Worm (Caenorhabditis elegans) whole organism, L4 larva: ENCODE data around the gene C16D9.6.

Experiments used
- R02D3.7 ChIP-seq: fragments of 150-350 bp; sonication (generic microtip); optimal IDR thresholded peaks from 3 replicates; lab custom pipeline; 2014; ENCODE audit warnings: missing biosample characterization, missing genetic modification characterization
- aly-2 ChIP-seq: sonication (generic microtip); optimal IDR thresholded peaks from 2 replicates; lab custom pipeline; 2018; ENCODE audit warnings: missing biosample characterization, missing genetic modification characterization
- ceh-28 ChIP-seq: fragments of 150-350 bp; optimal IDR thresholded peaks from 2 replicates; lab custom pipeline; 2014; ENCODE audit warnings: missing biosample characterization, missing genetic modification reagents, missing genetic modification characterization
- cey-2 ChIP-seq: sonication (generic microtip); optimal IDR thresholded peaks from 3 replicates; lab custom pipeline; 2017; ENCODE audit warnings: missing genetic modification characterization, mild to moderate bottlenecking, missing compliant biosample characterization, antibody characterized with exemption, borderline replicate concordance; ENCODE audit not compliant: insufficient read depth
- dmd-8 ChIP-seq: fragments of 200-800 bp; sonication (Bioruptor generic); IDR thresholded peaks from 2 replicates; pipeline ENCODE4 v1.3.6; 2022; ENCODE audit warnings: missing genetic modification characterization, missing compliant biosample characterization
- dpl-1 ChIP-seq: fragments of 150-350 bp; optimal IDR thresholded peaks from 2 replicates; lab custom pipeline; 2014; ENCODE audit warnings: missing biosample characterization, missing genetic modification reagents, missing genetic modification characterization
- egl-27 ChIP-seq: sonication (generic microtip); optimal IDR thresholded peaks from 3 replicates; lab custom pipeline; 2017; ENCODE audit warnings: missing biosample characterization, missing genetic modification reagents, missing genetic modification characterization
- lin-13 ChIP-seq: fragments of 150-350 bp; optimal IDR thresholded peaks from 2 replicates; lab custom pipeline; 2014; ENCODE audit warnings: missing biosample characterization, missing genetic modification reagents, missing genetic modification characterization
- madf-9 ChIP-seq: fragments of 200-800 bp; sonication (Bioruptor generic); conservative IDR thresholded peaks from 2 replicates; pipeline ENCODE4 v1.3.6; 2022; ENCODE audit warnings: missing genetic modification reagents, missing genetic modification characterization, missing compliant biosample characterization
- mxl-3 ChIP-seq: fragments of 200-800 bp; sonication (Bioruptor generic); optimal IDR thresholded peaks from 2 replicates; lab custom pipeline; 2018; ENCODE audit warnings: mild to moderate bottlenecking, missing genetic modification characterization, missing compliant biosample characterization
- nhr-11 ChIP-seq: fragments of 150-350 bp; optimal IDR thresholded peaks from 2 replicates; lab custom pipeline; 2014; ENCODE audit warnings: missing biosample characterization, missing genetic modification characterization
- nhr-41 ChIP-seq: fragments of 200-800 bp; sonication (Bioruptor generic); IDR thresholded peaks from 2 replicates; pipeline ENCODE4 v1.3.6; 2022; ENCODE audit warnings: missing genetic modification reagents, missing genetic modification characterization, missing compliant biosample characterization
- nhr-48 ChIP-seq: sonication (generic microtip); optimal IDR thresholded peaks from 2 replicates; lab custom pipeline; 2016; ENCODE audit warnings: mild to moderate bottlenecking, missing genetic modification characterization, missing compliant biosample characterization
- pqm-1 ChIP-seq: sonication (generic microtip); optimal IDR thresholded peaks from 2 replicates; lab custom pipeline; 2017; ENCODE audit warnings: missing biosample characterization, missing genetic modification characterization

DNA sequence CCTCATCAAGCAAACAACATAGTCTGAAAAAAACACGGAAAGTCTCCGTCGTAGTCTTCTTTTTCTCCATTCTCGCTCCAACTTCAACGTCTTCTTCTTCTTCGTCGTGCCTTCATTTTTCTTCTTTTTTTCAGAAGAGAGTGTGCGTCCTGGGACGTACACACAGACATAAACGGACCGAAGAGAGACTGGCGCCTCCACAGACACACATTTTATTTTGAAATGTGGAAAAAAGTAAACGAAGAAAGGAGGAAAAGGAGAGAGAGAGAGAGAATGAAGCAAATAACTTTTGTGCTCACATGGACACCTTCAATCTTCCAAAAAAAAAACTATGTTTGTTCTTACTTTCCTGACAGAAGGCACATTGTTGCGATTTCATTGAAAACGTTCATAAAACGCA lies 35.0 kb downstream of the C16D9.6 start:
- TF ChIP-seq nhr-48 (tag; lab: Kevin White, UChicago) (no peak), ceh-28 (tag; lab: Kevin White, UChicago) (no peak), R02D3.7 (tag; lab: Kevin White, UChicago) (no peak), aly-2 (tag; lab: Kevin White, UChicago) (no peak), mxl-3 (no peak), cey-2 (tag; lab: Kevin White, UChicago) (no peak), pqm-1 (tag; lab: Kevin White, UChicago) (no peak), nhr-41 (GFP tag; lab: Robert Waterston, UW) (no peak), lin-13 (GFP tag; lab: Kevin White, UChicago) (no peak), egl-27 (no peak), dmd-8 (GFP tag; lab: Robert Waterston, UW) (no peak), nhr-11 (tag; lab: Kevin White, UChicago) (no peak), dpl-1 (GFP tag; lab: Kevin White, UChicago) (no peak), madf-9 (GFP tag; lab: Robert Waterston, UW) (no peak)
